Fruit fly (Drosophila melanogaster) whole organism, embryonic: ENCODE measurements around the gene CG6685.

Source experiments
- CG10366 ChIP-seq: fragments of 200-800 bp; sonication (Bioruptor generic); IDR thresholded peaks from 2 replicates; pipeline ENCODE4 v1.3.6; 2022; ENCODE audit warnings: missing biosample characterization, missing genetic modification characterization
- CG10543 ChIP-seq: fragments of 200-800 bp; sonication (Bioruptor generic); optimal IDR thresholded peaks from 3 replicates; lab custom pipeline; 2017; ENCODE audit warnings: missing biosample characterization, mild to moderate bottlenecking, missing genetic modification characterization, moderate library complexity
- CG11504 ChIP-seq: fragments of 200-800 bp; sonication (Bioruptor generic); optimal IDR thresholded peaks from 3 replicates; lab custom pipeline; 2019; ENCODE audit warnings: missing biosample characterization, mild to moderate bottlenecking, missing genetic modification characterization, moderate library complexity
- CG12391 ChIP-seq: fragments of 200-800 bp; sonication (Bioruptor generic); optimal IDR thresholded peaks from 3 replicates; lab custom pipeline; 2018; ENCODE audit warnings: missing biosample characterization, mild to moderate bottlenecking, missing genetic modification characterization, moderate library complexity
- CG13624 ChIP-seq: fragments of 200-800 bp; sonication (Bioruptor generic); optimal IDR thresholded peaks from 2 replicates; lab custom pipeline; 2016; ENCODE audit warnings: missing biosample characterization, missing genetic modification characterization
- CG1602 ChIP-seq: fragments of 200-800 bp; sonication (Bioruptor generic); optimal IDR thresholded peaks from 3 replicates; lab custom pipeline; 2016; ENCODE audit warnings: missing biosample characterization, missing genetic modification characterization
- CG17186 ChIP-seq: fragments of 200-800 bp; sonication (Bioruptor generic); optimal IDR thresholded peaks from 3 replicates; lab custom pipeline; 2017; ENCODE audit warnings: missing biosample characterization, missing genetic modification reagents, missing genetic modification characterization
- CG18011 ChIP-seq: fragments of 200-800 bp; sonication (Bioruptor generic); optimal IDR thresholded peaks from 2 replicates; lab custom pipeline; 2017; ENCODE audit warnings: missing biosample characterization, missing genetic modification characterization, mild to moderate bottlenecking, moderate library complexity, missing genotype
- CG1832 ChIP-seq: fragments of 200-800 bp; sonication (Bioruptor generic); optimal IDR thresholded peaks from 2 replicates; lab custom pipeline; 2017; ENCODE audit warnings: missing biosample characterization, mild to moderate bottlenecking, missing genetic modification characterization, inconsistent platforms
- CG18599 ChIP-seq: fragments of 200-800 bp; sonication (Bioruptor generic); optimal IDR thresholded peaks from 3 replicates; lab custom pipeline; 2017; ENCODE audit warnings: missing biosample characterization, missing genetic modification characterization, mild to moderate bottlenecking, moderate library complexity, missing genetic modification reagents
- CG2889 ChIP-seq: fragments of 200-800 bp; sonication (Bioruptor generic); IDR thresholded peaks from 3 replicates; pipeline ENCODE4 v1.3.6; 2022; ENCODE audit warnings: missing biosample characterization, missing genetic modification characterization
- CG3407 ChIP-seq: fragments of 200-800 bp; sonication (Bioruptor generic); optimal IDR thresholded peaks from 2 replicates; lab custom pipeline; 2018; ENCODE audit warnings: missing biosample characterization, mild to moderate bottlenecking, missing genetic modification characterization
- CG3838 ChIP-seq: fragments of 200-800 bp; sonication (Bioruptor generic); optimal IDR thresholded peaks from 3 replicates; lab custom pipeline; 2016; ENCODE audit warnings: missing biosample characterization, missing genetic modification characterization
- CG4282 ChIP-seq: fragments of 200-800 bp; sonication (Bioruptor generic); optimal IDR thresholded peaks from 2 replicates; lab custom pipeline; 2016; ENCODE audit warnings: missing biosample characterization, missing genetic modification characterization
- CG4617 ChIP-seq: fragments of 200-800 bp; sonication (Bioruptor generic); optimal IDR thresholded peaks from 3 replicates; lab custom pipeline; 2016; ENCODE audit warnings: missing biosample characterization, missing genetic modification characterization, borderline replicate concordance
- CG7745 ChIP-seq: fragments of 200-800 bp; sonication (Bioruptor generic); optimal IDR thresholded peaks from 2 replicates; lab custom pipeline; 2018; ENCODE audit warnings: missing biosample characterization, mild to moderate bottlenecking, missing genetic modification characterization, moderate library complexity
- CG8924 ChIP-seq: fragments of 200-800 bp; optimal IDR thresholded peaks from 3 replicates; lab custom pipeline; 2019; ENCODE audit warnings: missing biosample characterization, mild to moderate bottlenecking, missing genetic modification characterization, moderate library complexity
- CG9437 ChIP-seq: fragments of 200-800 bp; sonication (Bioruptor generic); optimal IDR thresholded peaks from 2 replicates; lab custom pipeline; 2018; ENCODE audit warnings: missing biosample characterization, mild to moderate bottlenecking, missing genetic modification characterization
- CG9817 ChIP-seq: fragments of 200-800 bp; sonication (Bioruptor generic); optimal IDR thresholded peaks from 2 replicates; lab custom pipeline; 2018; ENCODE audit warnings: missing biosample characterization, mild to moderate bottlenecking, missing genetic modification characterization, moderate library complexity
- Dbx ChIP-seq: fragments of 200-800 bp; sonication (Bioruptor generic); IDR thresholded peaks from 3 replicates; pipeline ENCODE4 v1.3.6; 2022; ENCODE audit warnings: missing biosample characterization, missing genetic modification characterization
- Dll ChIP-seq: fragments of 200-800 bp; sonication (Bioruptor generic); IDR thresholded peaks from 4 replicates; pipeline ENCODE4 v1.3.6; 2022; ENCODE audit warnings: missing biosample characterization, missing genetic modification characterization; ENCODE audit not compliant: partially characterized antibody
- Dp ChIP-seq: fragments of 200-800 bp; sonication (Bioruptor generic); optimal IDR thresholded peaks from 2 replicates; lab custom pipeline; 2018; ENCODE audit warnings: missing biosample characterization, mild to moderate bottlenecking, missing genetic modification characterization, moderate library complexity
- ERR ChIP-seq: fragments of 200-800 bp; sonication (Bioruptor generic); optimal IDR thresholded peaks from 2 replicates; lab custom pipeline; 2016; ENCODE audit warnings: missing biosample characterization, missing genetic modification characterization
- Hr3 ChIP-seq: fragments of 200-800 bp; sonication (Bioruptor generic); optimal IDR thresholded peaks from 3 replicates; lab custom pipeline; 2016; ENCODE audit warnings: missing biosample characterization, missing genetic modification characterization
- Med ChIP-seq: fragments of 200-800 bp; sonication (Bioruptor generic); peaks from one replicate; lab custom pipeline; 2016; ENCODE audit warnings: missing biosample characterization, missing genetic modification characterization, mild to moderate bottlenecking, inconsistent platforms, moderate library complexity
- Oli ChIP-seq: fragments of 200-800 bp; sonication (Bioruptor generic); optimal IDR thresholded peaks from 2 replicates; lab custom pipeline; 2018; ENCODE audit warnings: missing biosample characterization, mild to moderate bottlenecking, missing genetic modification characterization, moderate library complexity
- Rfx ChIP-seq: fragments of 200-800 bp; sonication (Bioruptor generic); IDR thresholded peaks from 2 replicates; pipeline ENCODE4 v1.3.6; 2022; ENCODE audit warnings: missing biosample characterization, missing genetic modification characterization
- Spps ChIP-seq: fragments of 200-800 bp; sonication (Bioruptor generic); optimal IDR thresholded peaks from 2 replicates; lab custom pipeline; 2018; ENCODE audit warnings: missing biosample characterization, mild to moderate bottlenecking, missing genetic modification characterization
- Xrp1 ChIP-seq: fragments of 200-800 bp; sonication (Bioruptor generic); IDR thresholded peaks from 2 replicates; pipeline ENCODE4 v1.3.6; 2022; ENCODE audit warnings: missing biosample characterization, missing genetic modification characterization
- YL-1 ChIP-seq: fragments of 200-800 bp; sonication (Bioruptor generic); optimal IDR thresholded peaks from 3 replicates; lab custom pipeline; 2017; ENCODE audit warnings: missing biosample characterization, mild to moderate bottlenecking, missing genetic modification characterization
- bigmax ChIP-seq: fragments of 200-800 bp; sonication (Bioruptor generic); optimal IDR thresholded peaks from 2 replicates; lab custom pipeline; 2018; ENCODE audit warnings: missing biosample characterization, mild to moderate bottlenecking, missing genetic modification characterization
- chif ChIP-seq, 2 experiments: fragments of 200-800 bp; sonication (Bioruptor generic); optimal IDR thresholded peaks; 3 replicates each; lab custom pipeline; 2016; ENCODE audit warnings: missing biosample characterization in 2 of 2, missing genetic modification characterization in 2 of 2
- dm ChIP-seq: fragments of 200-800 bp; sonication (Bioruptor generic); optimal IDR thresholded peaks from 3 replicates; lab custom pipeline; 2016; ENCODE audit warnings: missing biosample characterization, missing genetic modification characterization
- dmrt11E ChIP-seq: fragments of 200-800 bp; sonication (Bioruptor generic); optimal IDR thresholded peaks from 3 replicates; lab custom pipeline; 2018; ENCODE audit warnings: missing biosample characterization, mild to moderate bottlenecking, missing genetic modification characterization, moderate library complexity
- dpn ChIP-seq, 2 experiments: fragments of 200-800 bp; sonication (Bioruptor generic); optimal IDR thresholded peaks; 3 replicates each; lab custom pipeline; 2016; ENCODE audit warnings: missing biosample characterization in 2 of 2, missing genetic modification characterization in 2 of 2
- fd96Cb ChIP-seq: fragments of 200-800 bp; sonication (Bioruptor generic); optimal IDR thresholded peaks from 2 replicates; lab custom pipeline; 2018; ENCODE audit warnings: missing biosample characterization, mild to moderate bottlenecking, missing genetic modification characterization, moderate library complexity
- ind ChIP-seq: fragments of 200-800 bp; sonication (Bioruptor generic); optimal IDR thresholded peaks from 3 replicates; lab custom pipeline; 2016; ENCODE audit warnings: missing biosample characterization, missing genetic modification characterization
- lab ChIP-seq: fragments of 200-800 bp; sonication (Bioruptor generic); optimal IDR thresholded peaks from 3 replicates; lab custom pipeline; 2017; ENCODE audit warnings: missing biosample characterization, missing genetic modification characterization, mild to moderate bottlenecking, moderate library complexity, missing genetic modification reagents
- lilli ChIP-seq: fragments of 200-800 bp; sonication (Bioruptor generic); optimal IDR thresholded peaks from 3 replicates; lab custom pipeline; 2016; ENCODE audit warnings: missing biosample characterization, missing genetic modification characterization
- maf-S ChIP-seq: fragments of 200-800 bp; sonication (Bioruptor generic); optimal IDR thresholded peaks from 2 replicates; lab custom pipeline; 2016; ENCODE audit warnings: missing biosample characterization, missing genetic modification characterization
- mam ChIP-seq: fragments of 200-800 bp; sonication (Bioruptor generic); optimal IDR thresholded peaks from 3 replicates; lab custom pipeline; 2016; ENCODE audit warnings: missing biosample characterization, missing genetic modification characterization
- rib ChIP-seq: fragments of 200-800 bp; sonication (Bioruptor generic); IDR thresholded peaks from 2 replicates; pipeline ENCODE4 v1.3.6; 2022; ENCODE audit warnings: missing biosample characterization, missing genetic modification characterization
- sqz ChIP-seq: fragments of 200-800 bp; sonication (Bioruptor generic); optimal IDR thresholded peaks from 3 replicates; lab custom pipeline; 2018; ENCODE audit warnings: missing biosample characterization, mild to moderate bottlenecking, missing genetic modification characterization
- sug ChIP-seq: fragments of 200-800 bp; optimal IDR thresholded peaks from 2 replicates; lab custom pipeline; 2019; ENCODE audit warnings: missing biosample characterization, mild to moderate bottlenecking, missing genetic modification characterization, moderate library complexity
- tio ChIP-seq: fragments of 200-800 bp; sonication (Bioruptor generic); optimal IDR thresholded peaks from 2 replicates; lab custom pipeline; 2017; ENCODE audit warnings: missing biosample characterization, missing genetic modification characterization, inconsistent platforms
- tll ChIP-seq, 2 experiments: fragments of 200-800 bp in 1 of 2; fragments of >200 bp in 1 of 2; sonication (Bioruptor generic) in 1 of 2; optimal IDR thresholded peaks; 2 replicates each; lab custom pipeline; 2017 to 2019; ENCODE audit warnings: missing biosample characterization in 2 of 2, missing genetic modification characterization in 2 of 2, mild to moderate bottlenecking in 1 of 2, moderate library complexity in 1 of 2
- z ChIP-seq: fragments of 200-800 bp; sonication (Bioruptor generic); IDR thresholded peaks from 3 replicates; pipeline ENCODE4 v1.3.6; 2022; ENCODE audit warnings: missing biosample characterization, missing genetic modification characterization
- zfh2 ChIP-seq: fragments of 200-800 bp; sonication (Bioruptor generic); optimal IDR thresholded peaks from 2 replicates; lab custom pipeline; 2016; ENCODE audit warnings: missing biosample characterization, missing genetic modification characterization

CG6685 gene

DNA sequence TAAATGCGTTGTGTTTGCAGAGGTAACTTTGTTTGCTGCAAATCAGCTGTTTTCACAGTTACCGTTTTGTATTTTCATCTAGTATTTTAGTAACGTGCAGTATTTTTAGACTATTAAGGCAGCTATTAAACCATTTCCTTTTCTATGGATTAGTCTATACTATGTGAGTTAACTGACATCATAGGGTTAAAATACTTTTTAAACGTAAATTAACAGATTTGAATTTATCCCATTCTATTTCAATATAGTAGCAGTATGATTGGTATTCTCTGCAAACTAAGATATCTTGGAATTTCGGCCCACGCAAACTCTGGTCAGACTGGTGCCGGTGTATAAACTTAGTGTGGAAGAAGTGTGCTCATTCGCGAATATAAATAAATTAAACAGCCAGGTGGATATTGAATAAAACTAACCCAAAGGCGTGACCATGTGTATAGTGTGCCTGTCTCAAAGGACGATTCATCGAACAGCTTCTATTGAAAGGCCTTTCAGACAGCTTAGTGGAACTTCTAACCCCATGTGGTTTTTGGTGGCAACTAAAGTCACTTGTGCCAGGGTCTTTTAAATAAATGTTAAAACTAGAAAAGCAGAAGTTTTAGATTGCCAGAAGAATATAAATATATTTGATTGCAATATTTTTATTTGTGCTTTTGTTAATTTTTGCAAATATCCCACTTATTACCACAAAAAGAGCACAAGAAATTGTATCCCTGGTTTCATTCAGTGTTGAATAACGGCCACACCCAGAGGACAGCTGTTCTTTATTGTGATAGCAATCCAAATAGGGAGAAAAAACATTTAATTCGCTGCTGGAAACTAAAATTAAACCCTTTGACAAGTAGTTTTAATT is 4.1 kb upstream of the CG6685 start, which contains the start of the genes CG6674, CG42455 and vnc (continued):
- peak; percentile 88 for TF ChIP-seq Med
- peak; percentile 36 for TF ChIP-seq CG9437 (GFP tag; lab: Kevin White, UChicago)
- TF ChIP-seq sug (tag; lab: Kevin White, UChicago) = peak; percentile 35
- peak; percentile 20 for TF ChIP-seq ind (GFP tag; lab: Kevin White, UChicago)
- peak; percentile 31 for TF ChIP-seq CG13624 (GFP tag; lab: Kevin White, UChicago)
- peak; percentile 7 for TF ChIP-seq Dp (GFP tag; lab: Kevin White, UChicago)
- peak; percentile 12 for TF ChIP-seq CG9817 (tag; lab: Kevin White, UChicago)
- TF ChIP-seq sqz (GFP tag; lab: Kevin White, UChicago) = no peak
- TF ChIP-seq CG2889 (GFP tag; lab: Robert Waterston, UW) = no peak
- TF ChIP-seq CG18011 (GFP tag; lab: Kevin White, UChicago) = peak; percentile 7
- TF ChIP-seq maf-S (GFP tag; lab: Kevin White, UChicago) = no peak
- TF ChIP-seq Hr3 = peak; percentile 16
- no peak for TF ChIP-seq chif (GFP tag; optimal IDR thresholded peaks at IDR 0.05; lab: Kevin White, UChicago)
- TF ChIP-seq lab (GFP tag; lab: Kevin White, UChicago) = peak; percentile 19
- TF ChIP-seq CG1602 = peak; percentile 39
- TF ChIP-seq ERR (GFP tag; lab: Kevin White, UChicago) = no peak
- TF ChIP-seq CG10366 (GFP tag; lab: Robert Waterston, UW) = no peak
- TF ChIP-seq tll (GFP tag; optimal IDR thresholded peaks at IDR 0.05; lab: Kevin White, UChicago) = no peak
- peak; percentile 52 for TF ChIP-seq YL-1 (GFP tag; lab: Kevin White, UChicago)
- TF ChIP-seq bigmax (GFP tag; lab: Kevin White, UChicago) = no peak
- TF ChIP-seq CG4282 (GFP tag; lab: Kevin White, UChicago) = no peak
- peak; percentile 58 for TF ChIP-seq dm (GFP tag; lab: Kevin White, UChicago)
- TF ChIP-seq CG7745 (tag; lab: Kevin White, UChicago) = no peak
- TF ChIP-seq CG17186 = peak; percentile 12
- peak; percentile 12 for TF ChIP-seq zfh2
- TF ChIP-seq CG1832 (GFP tag; lab: Kevin White, UChicago) = no peak
- TF ChIP-seq Rfx (GFP tag; lab: Robert Waterston, UW) = peak; percentile 69; the same call in 1 of the 2 replicates
- TF ChIP-seq z = no peak
- peak; percentile 44; the same call in 2 of the 3 replicates for TF ChIP-seq Dbx (GFP tag; lab: Robert Waterston, UW)
- no peak for TF ChIP-seq tio (GFP tag; lab: Kevin White, UChicago)
- no peak for TF ChIP-seq dmrt11E (tag; lab: Kevin White, UChicago)
- peak; percentile 51 for TF ChIP-seq Xrp1 (GFP tag; lab: Robert Waterston, UW)
- TF ChIP-seq dpn (GFP tag; optimal IDR thresholded peaks at IDR 0.05; lab: Kevin White, UChicago) = peak in 1 of 2 experiments; percentile 49
- TF ChIP-seq Spps (tag; lab: Kevin White, UChicago) = no peak
- no peak for TF ChIP-seq Dll (GFP tag; lab: Robert Waterston, UW)
- peak; percentile 34 for TF ChIP-seq mam (GFP tag; lab: Kevin White, UChicago)
- TF ChIP-seq CG4617 (GFP tag; lab: Kevin White, UChicago) = peak; percentile 82
- TF ChIP-seq CG3407 (GFP tag; lab: Kevin White, UChicago) = peak; percentile 32
- no peak for TF ChIP-seq Oli (tag; lab: Kevin White, UChicago)
- peak; percentile 6 for TF ChIP-seq CG8924 (tag; lab: Kevin White, UChicago)
- peak; percentile 10 for TF ChIP-seq CG18599 (GFP tag; lab: Kevin White, UChicago)
- peak; percentile 47 for TF ChIP-seq CG10543 (GFP tag; lab: Kevin White, UChicago)
- TF ChIP-seq CG3838 = no peak
- TF ChIP-seq CG11504 = peak; percentile 27
- no peak for TF ChIP-seq fd96Cb (tag; lab: Kevin White, UChicago)
- TF ChIP-seq CG12391 = peak; percentile 27
- TF ChIP-seq rib = 0 out of 2 replicates have a peak, but pooled peaks have one; percentile 42
- TF ChIP-seq lilli (GFP tag; lab: Kevin White, UChicago) = peak; percentile 55
